Fruit fly (Drosophila melanogaster) whole organism, adult: ENCODE measurements around the gene CG13244.

Experiments
- CG11617 ChIP-seq: fragments of 200-800 bp; sonication (Bioruptor generic); optimal IDR thresholded peaks from 2 replicates; lab custom pipeline; 2017; ENCODE audit warnings: mild to moderate bottlenecking, missing biosample characterization, missing genetic modification reagents, missing genetic modification characterization
- CG12768 ChIP-seq: fragments of 200-800 bp; sonication (Bioruptor generic); optimal IDR thresholded peaks from 2 replicates; lab custom pipeline; 2017; ENCODE audit warnings: missing biosample characterization, missing genetic modification characterization, mild to moderate bottlenecking, moderate library complexity, missing genetic modification reagents
- CG14711 ChIP-seq: fragments of 200-800 bp; sonication (Bioruptor generic); optimal IDR thresholded peaks from 2 replicates; lab custom pipeline; 2018; ENCODE audit warnings: missing biosample characterization, mild to moderate bottlenecking, missing genetic modification characterization, moderate library complexity
- CG1620 ChIP-seq: fragments of 200-800 bp; sonication (Bioruptor generic); optimal IDR thresholded peaks from 2 replicates; lab custom pipeline; 2016; ENCODE audit warnings: missing biosample characterization, missing genetic modification characterization
- CG33017 ChIP-seq: fragments of 200-800 bp; sonication (Bioruptor generic); optimal IDR thresholded peaks from 2 replicates; lab custom pipeline; 2018; ENCODE audit warnings: missing biosample characterization, mild to moderate bottlenecking, missing genetic modification characterization, moderate library complexity
- CG5204 ChIP-seq: fragments of 200-800 bp; sonication (Bioruptor generic); optimal IDR thresholded peaks from 2 replicates; lab custom pipeline; 2016; ENCODE audit warnings: missing biosample characterization, missing genetic modification characterization
- CG7045 ChIP-seq: fragments of 200-800 bp; sonication (Bioruptor generic); optimal IDR thresholded peaks from 2 replicates; lab custom pipeline; 2017; ENCODE audit warnings: missing biosample characterization, mild to moderate bottlenecking, missing genetic modification characterization
- CG7101 ChIP-seq: fragments of 200-800 bp; sonication (Bioruptor generic); optimal IDR thresholded peaks from 2 replicates; lab custom pipeline; 2018; ENCODE audit warnings: missing biosample characterization, mild to moderate bottlenecking, missing genetic modification characterization, moderate library complexity
- Clk ChIP-seq: fragments of 200-800 bp; sonication (Bioruptor generic); optimal IDR thresholded peaks from 2 replicates; lab custom pipeline; 2017; ENCODE audit warnings: missing biosample characterization, missing genetic modification characterization
- Crg-1 ChIP-seq: fragments of 200-800 bp; sonication (Bioruptor generic); optimal IDR thresholded peaks from 2 replicates; lab custom pipeline; 2016; ENCODE audit warnings: missing biosample characterization, missing genetic modification characterization
- Hr96 ChIP-seq: fragments of 200-800 bp; sonication (Bioruptor generic); optimal IDR thresholded peaks from 2 replicates; lab custom pipeline; 2016; ENCODE audit warnings: missing biosample characterization, missing genetic modification characterization
- Mnt ChIP-seq: fragments of 200-800 bp; sonication (Bioruptor generic); optimal IDR thresholded peaks from 2 replicates; lab custom pipeline; 2016; ENCODE audit warnings: missing biosample characterization, mild to moderate bottlenecking, missing genetic modification characterization
- bab1 ChIP-seq: fragments of 200-800 bp; sonication (Bioruptor generic); optimal IDR thresholded peaks from 3 replicates; lab custom pipeline; 2019; ENCODE audit warnings: missing biosample characterization, mild to moderate bottlenecking, missing genetic modification characterization, moderate library complexity
- cnc ChIP-seq, 2 experiments: fragments of >200 bp; optimal IDR thresholded peaks; 2 replicates each; lab custom pipeline; 2017
- kay ChIP-seq: fragments of 200-800 bp; sonication (Bioruptor generic); peaks from one replicate; lab custom pipeline; 2016; ENCODE audit warnings: missing biosample characterization, missing genetic modification characterization, borderline replicate concordance
- ovo ChIP-seq: fragments of 200-800 bp; sonication (Bioruptor generic); optimal IDR thresholded peaks from 2 replicates; lab custom pipeline; 2016; ENCODE audit warnings: missing biosample characterization, missing genetic modification characterization
- pad ChIP-seq: fragments of 200-800 bp; sonication (Bioruptor generic); optimal IDR thresholded peaks from 3 replicates; lab custom pipeline; 2017; ENCODE audit warnings: missing biosample characterization, missing genetic modification characterization, mild to moderate bottlenecking, moderate library complexity, missing genetic modification reagents
- tj ChIP-seq: fragments of 200-800 bp; sonication (Bioruptor generic); optimal IDR thresholded peaks from 3 replicates; lab custom pipeline; 2017; ENCODE audit warnings: missing biosample characterization, mild to moderate bottlenecking, missing genetic modification characterization, moderate library complexity
- toe ChIP-seq: fragments of 200-800 bp; sonication (Bioruptor generic); optimal IDR thresholded peaks from 2 replicates; lab custom pipeline; 2016; ENCODE audit warnings: missing biosample characterization, missing genetic modification characterization

Gene CG13244

DNA sequence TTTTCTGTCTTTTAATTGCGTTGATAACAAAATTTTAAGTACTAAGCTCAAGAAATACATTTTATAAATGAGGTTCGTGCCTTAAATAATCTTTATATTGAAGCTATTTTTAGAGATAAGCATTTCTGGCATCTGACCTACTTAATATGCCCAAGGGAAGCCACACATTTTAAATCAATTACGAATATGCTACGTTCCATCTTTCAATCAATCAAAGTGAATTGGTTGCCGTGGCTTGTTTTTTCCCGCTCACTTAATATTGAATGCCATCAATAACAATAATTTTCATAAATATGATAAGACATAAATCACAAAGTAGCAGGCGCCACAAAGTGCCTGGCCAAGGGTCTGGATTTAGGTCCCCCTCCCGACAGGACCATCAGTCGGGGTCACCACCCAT lies 19.4 kb downstream of the CG13244 start:
- TF ChIP-seq cnc (optimal IDR thresholded peaks at IDR 0.05; lab: Kevin White, UChicago) = no peak
- TF ChIP-seq tj (GFP tag; lab: Kevin White, UChicago) = no peak
- TF ChIP-seq CG33017 = no peak
- no peak for TF ChIP-seq CG7045 (GFP tag; lab: Kevin White, UChicago)
- TF ChIP-seq CG1620 (GFP tag; lab: Kevin White, UChicago) = no peak
- no peak for TF ChIP-seq toe (GFP tag; lab: Kevin White, UChicago)
- TF ChIP-seq pad (GFP tag; lab: Kevin White, UChicago) = no peak
- no peak for TF ChIP-seq CG14711 (tag; lab: Kevin White, UChicago)
- no peak for TF ChIP-seq CG12768 (GFP tag; lab: Kevin White, UChicago)
- TF ChIP-seq ovo = no peak
- TF ChIP-seq Mnt (GFP tag; lab: Kevin White, UChicago) = no peak

- TF ChIP-seq CG7045 (GFP tag; lab: Kevin White, UChicago) = no peak
- no peak for TF ChIP-seq kay (GFP tag; lab: Kevin White, UChicago)
- TF ChIP-seq Clk (GFP tag; lab: Kevin White, UChicago) = no peak
Observed at dm6 chr2L:15941141-15941540, 24.5 kb downstream of the CG13244 start, which contains the start of gene CG12448. TSS of gene CG12448 (plus strand) at chr2L:15941441.

DNA sequence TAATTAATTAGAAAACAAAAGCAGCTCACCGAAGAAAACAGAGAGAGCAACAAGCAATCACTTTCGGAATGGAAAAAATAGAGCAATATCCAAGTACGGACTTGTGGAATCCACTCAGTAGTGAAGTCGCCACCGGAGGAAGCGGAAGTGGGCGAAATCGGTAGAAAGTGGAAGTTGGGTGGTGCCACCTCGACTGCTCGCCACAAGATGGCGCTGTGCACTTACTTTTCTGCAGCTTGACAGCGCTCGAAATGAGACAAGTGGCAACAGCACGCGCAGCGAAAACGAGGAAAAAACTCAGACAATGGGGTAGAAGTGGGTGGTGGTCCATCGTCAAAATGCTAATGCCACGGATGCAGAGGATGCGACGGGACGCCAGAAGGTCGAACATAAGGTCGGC lies 32.8 kb downstream of the CG13244 start:
- TF ChIP-seq CG11617 (GFP tag; lab: Kevin White, UChicago) (no peak), toe (GFP tag; lab: Kevin White, UChicago) (no peak), Mnt (GFP tag; lab: Kevin White, UChicago) (no peak), CG7101 (no peak), CG33017 (no peak), CG1620 (GFP tag; lab: Kevin White, UChicago) (no peak)

DNA sequence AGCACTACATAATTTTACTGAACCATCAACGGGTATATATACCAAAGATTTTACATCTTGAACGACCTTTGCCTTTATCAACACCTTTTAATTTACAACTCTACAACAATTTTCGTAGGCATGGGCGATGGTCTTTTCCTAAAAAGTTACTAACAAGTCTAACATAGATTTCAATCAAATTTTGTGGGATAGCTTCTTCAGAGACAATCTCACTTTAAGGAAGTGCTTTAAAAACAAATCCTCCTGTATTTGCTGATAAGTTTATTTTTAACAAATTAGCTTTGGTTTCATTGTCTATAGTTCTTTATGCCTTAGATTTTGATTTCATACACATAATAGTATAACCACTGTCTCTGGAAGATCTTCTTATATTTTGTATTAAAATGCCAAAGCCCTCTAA lies 40.9 kb downstream of the CG13244 start, which contains the start of gene CG18063:
CG18063 (plus strand) TSS at position 301 of the 400 bp plus-strand sequence.
- TF ChIP-seq bab1 = no peak
- TF ChIP-seq CG12768 (GFP tag; lab: Kevin White, UChicago) = no peak
- no peak for TF ChIP-seq CG33017
- TF ChIP-seq CG7045 (GFP tag; lab: Kevin White, UChicago) = no peak
- no peak for TF ChIP-seq toe (GFP tag; lab: Kevin White, UChicago)
- TF ChIP-seq cnc (optimal IDR thresholded peaks at IDR 0.05; lab: Kevin White, UChicago) = no peak
- TF ChIP-seq CG1620 (GFP tag; lab: Kevin White, UChicago) = no peak
- TF ChIP-seq Crg-1 = no peak
- no peak for TF ChIP-seq Hr96 (GFP tag; lab: Kevin White, UChicago)
- no peak for TF ChIP-seq CG7101

DNA sequence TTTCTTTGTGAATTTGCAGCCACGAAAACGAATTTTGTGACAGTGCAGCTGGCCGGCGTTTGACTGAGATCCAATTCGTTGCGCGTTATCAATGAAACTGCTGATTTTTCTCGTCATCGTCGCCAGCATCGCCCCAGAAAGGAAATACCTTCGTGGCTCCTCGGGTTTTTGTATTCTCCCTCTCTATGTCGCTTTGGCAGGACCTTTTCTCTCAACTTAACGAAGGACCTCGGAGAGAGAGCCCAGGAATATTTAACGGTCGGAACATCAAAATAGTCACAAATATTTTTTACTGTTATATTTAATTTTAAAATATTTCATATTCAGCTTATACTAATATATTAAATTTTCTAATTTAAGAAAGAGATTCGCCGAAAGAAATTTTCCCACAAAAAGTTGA lies 45.6 kb downstream of the CG13244 start, which contains the start of gene beat-Ib:
beat-Ib (minus strand) TSS at position 101 of the 400 bp plus-strand sequence.
- TF ChIP-seq CG11617 (GFP tag; lab: Kevin White, UChicago) = no peak
- TF ChIP-seq CG5204 (GFP tag; lab: Kevin White, UChicago) = no peak
- TF ChIP-seq CG33017 = no peak
- TF ChIP-seq pad (GFP tag; lab: Kevin White, UChicago) = no peak
- TF ChIP-seq kay (GFP tag; lab: Kevin White, UChicago) = no peak
- TF ChIP-seq Clk (GFP tag; lab: Kevin White, UChicago) = no peak
- TF ChIP-seq Hr96 (GFP tag; lab: Kevin White, UChicago) = no peak
- no peak for TF ChIP-seq bab1
- no peak for TF ChIP-seq CG14711 (tag; lab: Kevin White, UChicago)
- TF ChIP-seq Mnt (GFP tag; lab: Kevin White, UChicago) = no peak
